Fruit fly (Drosophila melanogaster) whole organism, larva: Measurements from ENCODE around the gene orb.

Experiments
- noc ChIP-seq: fragments of 200-800 bp; sonication (Bioruptor generic); optimal IDR thresholded peaks from 3 replicates; lab custom pipeline; 2019; ENCODE audit warnings: missing biosample characterization, mild to moderate bottlenecking, missing genetic modification characterization, moderate library complexity

orb gene

dm6 chr3R:23215434-23215730 is 65.3 kb downstream of the orb start:
- no peak for TF ChIP-seq noc (tag; lab: Kevin White, UChicago)

DNA sequence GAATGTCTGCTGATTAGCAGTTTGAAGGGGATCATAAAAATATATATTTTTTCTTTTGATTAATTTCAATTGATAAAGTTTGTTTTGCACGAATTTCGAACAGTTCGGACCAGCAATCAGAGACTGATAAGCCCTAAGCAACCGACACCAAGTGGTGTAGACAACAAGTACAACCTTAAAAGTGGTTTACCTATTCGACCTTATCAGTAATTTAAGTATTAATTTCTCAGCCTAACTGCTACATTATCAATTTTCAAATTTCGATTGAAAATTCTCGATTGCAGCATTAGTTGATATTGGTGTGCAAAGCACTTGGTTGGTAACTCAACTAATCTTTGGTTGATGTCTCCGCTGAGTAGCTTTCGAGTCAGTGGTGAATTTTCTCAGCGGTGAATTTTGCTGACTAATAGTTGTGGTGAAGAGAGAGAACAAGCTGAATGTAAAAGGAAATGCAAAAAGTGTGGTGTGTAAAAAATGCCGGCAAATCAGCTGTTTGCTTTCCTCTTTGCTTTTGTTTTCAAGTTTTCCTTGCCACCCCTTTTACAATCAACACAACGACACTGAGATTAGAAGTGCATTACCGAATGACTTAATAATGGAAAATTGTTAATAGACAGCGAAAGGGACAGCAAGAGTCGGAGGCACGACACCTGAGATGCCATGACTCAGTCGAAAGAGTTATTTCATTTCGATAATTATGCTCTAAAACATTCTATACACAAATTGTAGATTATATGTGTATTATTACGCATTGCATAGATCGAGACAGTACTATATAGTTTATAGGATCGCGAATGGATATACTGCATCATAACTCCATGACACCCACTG is 65.8 kb downstream of the orb start:
- TF ChIP-seq noc (tag; lab: Kevin White, UChicago) = peak; percentile 81

- TF ChIP-seq noc (tag; lab: Kevin White, UChicago) = no peak
Observed at dm6 chr3R:23212764-23213163, 67.9 kb downstream of the orb start.

- TF ChIP-seq noc (tag; lab: Kevin White, UChicago) = peak; percentile 86
Observed at dm6 chr3R:23211745-23212254, 68.9 kb downstream of the orb start.
